Fruit fly (Drosophila melanogaster) whole organism, pupa: ENCODE results near the gene Polr2G.

Experiments used
- CG10348 ChIP-seq: fragments of 200-800 bp; sonication (Bioruptor generic); IDR thresholded peaks from 2 replicates; pipeline ENCODE4 v1.3.6; 2022; ENCODE audit warnings: missing biosample characterization, missing genetic modification characterization
- CG12605 ChIP-seq: fragments of 200-800 bp; sonication (Bioruptor generic); IDR thresholded peaks from 2 replicates; pipeline ENCODE4 v1.3.6; 2022; ENCODE audit warnings: missing biosample characterization, missing genetic modification characterization
- CG13204 ChIP-seq: fragments of 200-800 bp; sonication (Bioruptor generic); optimal IDR thresholded peaks from 2 replicates; lab custom pipeline; 2018; ENCODE audit warnings: missing biosample characterization, mild to moderate bottlenecking, missing genetic modification characterization, moderate library complexity
- CG14655 ChIP-seq: fragments of 200-800 bp; sonication (Bioruptor generic); optimal IDR thresholded peaks from 3 replicates; lab custom pipeline; 2017; ENCODE audit warnings: mild to moderate bottlenecking, missing biosample characterization, missing genetic modification reagents, missing genetic modification characterization
- CG15710 ChIP-seq: fragments of 200-800 bp; sonication (Bioruptor generic); optimal IDR thresholded peaks from 2 replicates; lab custom pipeline; 2018; ENCODE audit warnings: missing biosample characterization, mild to moderate bottlenecking, missing genetic modification characterization, moderate library complexity
- CG17806 ChIP-seq: fragments of 200-800 bp; sonication (Bioruptor generic); optimal IDR thresholded peaks from 2 replicates; lab custom pipeline; 2018; ENCODE audit warnings: missing biosample characterization, mild to moderate bottlenecking, missing genetic modification characterization, moderate library complexity
- CG32121 ChIP-seq: fragments of 200-800 bp; sonication (Bioruptor generic); IDR thresholded peaks from 2 replicates; pipeline ENCODE4 v1.3.6; 2022; ENCODE audit warnings: missing biosample characterization, missing genetic modification characterization
- CG34367 ChIP-seq: fragments of 200-800 bp; sonication (Bioruptor generic); optimal IDR thresholded peaks from 2 replicates; lab custom pipeline; 2018; ENCODE audit warnings: missing biosample characterization, mild to moderate bottlenecking, missing genetic modification characterization
- CG4496 ChIP-seq: fragments of 200-800 bp; sonication (Bioruptor generic); IDR thresholded peaks from 3 replicates; pipeline ENCODE4 v1.3.6; 2022; ENCODE audit warnings: missing biosample characterization, missing genetic modification characterization
- CG8159 ChIP-seq: fragments of 200-800 bp; sonication (Bioruptor generic); optimal IDR thresholded peaks from 3 replicates; lab custom pipeline; 2018; ENCODE audit warnings: missing biosample characterization, mild to moderate bottlenecking, missing genetic modification characterization, moderate library complexity
- CG8301 ChIP-seq: fragments of 200-800 bp; sonication (Bioruptor generic); optimal IDR thresholded peaks from 2 replicates; lab custom pipeline; 2018; ENCODE audit warnings: missing biosample characterization, mild to moderate bottlenecking, missing genetic modification characterization
- CG9948 ChIP-seq: fragments of 200-800 bp; sonication (Bioruptor generic); optimal IDR thresholded peaks from 2 replicates; lab custom pipeline; 2018; ENCODE audit warnings: missing biosample characterization, mild to moderate bottlenecking, missing genetic modification characterization, moderate library complexity
- D1 ChIP-seq: fragments of 200-800 bp; sonication (Bioruptor generic); optimal IDR thresholded peaks from 2 replicates; lab custom pipeline; 2018; ENCODE audit warnings: missing biosample characterization, mild to moderate bottlenecking, missing genetic modification characterization, moderate library complexity
- EcR ChIP-seq: fragments of 200-800 bp; sonication (Bioruptor generic); optimal IDR thresholded peaks from 3 replicates; lab custom pipeline; 2019; ENCODE audit warnings: missing biosample characterization, missing genetic modification characterization, mild to moderate bottlenecking, moderate library complexity, missing genetic modification reagents
- Ets98B ChIP-seq: fragments of 200-800 bp; sonication (Bioruptor generic); IDR thresholded peaks from 2 replicates; pipeline ENCODE4 v1.3.6; 2022; ENCODE audit warnings: missing biosample characterization, missing genetic modification characterization
- Pif1A ChIP-seq: fragments of 200-800 bp; sonication (Bioruptor generic); optimal IDR thresholded peaks from 3 replicates; lab custom pipeline; 2016; ENCODE audit warnings: missing biosample characterization, missing genetic modification characterization
- Pif1B ChIP-seq: fragments of 200-800 bp; sonication (Bioruptor generic); optimal IDR thresholded peaks from 3 replicates; lab custom pipeline; 2016; ENCODE audit warnings: missing biosample characterization, missing genetic modification characterization
- Snoo ChIP-seq: fragments of 200-800 bp; sonication (Bioruptor generic); optimal IDR thresholded peaks from 3 replicates; lab custom pipeline; 2017; ENCODE audit warnings: missing biosample characterization, mild to moderate bottlenecking, missing genetic modification characterization, inconsistent platforms
- gl ChIP-seq: fragments of 200-800 bp; sonication (Bioruptor generic); optimal IDR thresholded peaks from 2 replicates; lab custom pipeline; 2018; ENCODE audit warnings: missing biosample characterization, mild to moderate bottlenecking, missing genetic modification characterization
- rn ChIP-seq: fragments of 200-800 bp; sonication (Bioruptor generic); IDR thresholded peaks from 2 replicates; pipeline ENCODE4 v1.3.6; 2022; ENCODE audit warnings: missing biosample characterization, missing genetic modification characterization

Polr2G gene

DNA sequence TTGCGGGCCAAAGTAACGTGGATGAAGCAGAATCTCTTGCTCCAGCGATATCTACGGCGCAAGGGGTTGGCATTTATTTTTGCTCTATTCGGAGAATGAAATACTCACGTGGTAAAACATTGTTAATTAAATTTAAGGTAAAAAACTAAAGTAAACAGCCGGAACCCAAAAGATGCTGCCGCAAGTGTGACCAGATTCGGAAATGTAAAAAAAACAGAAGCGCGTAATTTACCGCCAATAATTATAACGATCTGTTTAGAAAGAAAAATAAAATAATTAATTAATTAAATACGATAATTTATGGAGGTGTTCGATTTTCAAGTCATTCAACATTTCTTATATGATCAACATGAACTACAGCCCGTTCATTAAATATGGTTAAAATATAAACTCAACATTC is at the start of gene Polr2G:
TSS of gene Polr2G (minus strand) at position 208 of the 400 bp plus-strand sequence.
- no peak for TF ChIP-seq rn (GFP tag; lab: Robert Waterston, UW)
- no peak for TF ChIP-seq CG10348 (GFP tag; lab: Robert Waterston, UW)

DNA sequence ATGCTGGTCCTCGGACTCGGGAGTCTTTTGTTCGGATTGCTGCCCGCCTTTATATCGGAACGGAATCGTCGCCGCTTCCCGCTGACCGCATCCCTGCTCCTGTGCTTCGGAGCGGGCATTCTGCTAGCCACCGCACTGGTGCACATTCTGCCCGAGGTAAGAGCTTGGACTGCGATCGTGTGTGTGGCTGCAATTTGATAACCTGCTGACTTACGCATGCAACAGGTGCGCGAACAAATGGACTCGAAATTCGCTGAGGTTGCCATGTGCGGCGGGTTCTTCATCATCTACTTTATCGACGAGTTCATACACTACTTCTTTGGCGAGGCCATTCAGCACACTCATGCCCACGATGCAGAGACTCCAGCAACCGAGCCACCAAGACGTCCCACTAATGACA is 45.9 kb upstream of the Polr2G start:
- no peak for TF ChIP-seq D1 (tag; lab: Kevin White, UChicago)
- no peak for TF ChIP-seq Ets98B (GFP tag; lab: Robert Waterston, UW)
- no peak for TF ChIP-seq Snoo (tag; lab: Kevin White, UChicago)
- TF ChIP-seq CG34367 (tag; lab: Kevin White, UChicago): no peak
- no peak for TF ChIP-seq CG14655 (GFP tag; lab: Kevin White, UChicago)
- TF ChIP-seq CG9948 (tag; lab: Kevin White, UChicago): no peak
- no peak for TF ChIP-seq CG10348 (GFP tag; lab: Robert Waterston, UW)
- no peak for TF ChIP-seq gl
- no peak for TF ChIP-seq CG8159 (tag; lab: Kevin White, UChicago)
- TF ChIP-seq Pif1B: no peak
- TF ChIP-seq, all 21 proteins: peak for 0

DNA sequence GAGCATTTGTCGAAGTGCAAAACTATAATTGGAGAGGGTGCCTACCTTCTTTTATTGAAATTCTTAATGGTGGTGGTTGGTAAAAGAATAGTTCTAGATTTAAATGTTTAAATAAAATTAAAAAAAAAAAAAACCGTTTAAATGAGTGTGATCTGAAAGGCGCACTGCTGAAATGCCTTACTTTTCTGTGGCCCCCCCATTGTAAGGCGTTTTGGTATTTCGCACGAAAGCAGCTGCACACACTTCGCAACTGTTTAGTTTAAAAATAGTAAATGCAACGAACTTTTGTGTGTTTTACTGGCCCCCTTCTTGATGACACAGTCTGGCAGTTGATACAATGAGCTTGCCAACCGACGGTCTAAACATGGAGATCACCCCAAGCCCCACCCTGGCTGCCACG is 45.4 kb upstream of the Polr2G start, which contains the start of the genes CG14864 and Zip88E:
TSS of gene CG14864 (minus strand) at position 113 of the 400 bp plus-strand sequence.
TSS of gene Zip88E (plus strand) at position 237 of the 400 bp plus-strand sequence.
- TF ChIP-seq CG8301 (tag; lab: Kevin White, UChicago) (no peak), CG14655 (GFP tag; lab: Kevin White, UChicago) (no peak), gl (no peak), CG10348 (GFP tag; lab: Robert Waterston, UW) (no peak), D1 (tag; lab: Kevin White, UChicago) (no peak), CG12605 (GFP tag; lab: Robert Waterston, UW) (no peak), Ets98B (GFP tag; lab: Robert Waterston, UW) (no peak)

DNA sequence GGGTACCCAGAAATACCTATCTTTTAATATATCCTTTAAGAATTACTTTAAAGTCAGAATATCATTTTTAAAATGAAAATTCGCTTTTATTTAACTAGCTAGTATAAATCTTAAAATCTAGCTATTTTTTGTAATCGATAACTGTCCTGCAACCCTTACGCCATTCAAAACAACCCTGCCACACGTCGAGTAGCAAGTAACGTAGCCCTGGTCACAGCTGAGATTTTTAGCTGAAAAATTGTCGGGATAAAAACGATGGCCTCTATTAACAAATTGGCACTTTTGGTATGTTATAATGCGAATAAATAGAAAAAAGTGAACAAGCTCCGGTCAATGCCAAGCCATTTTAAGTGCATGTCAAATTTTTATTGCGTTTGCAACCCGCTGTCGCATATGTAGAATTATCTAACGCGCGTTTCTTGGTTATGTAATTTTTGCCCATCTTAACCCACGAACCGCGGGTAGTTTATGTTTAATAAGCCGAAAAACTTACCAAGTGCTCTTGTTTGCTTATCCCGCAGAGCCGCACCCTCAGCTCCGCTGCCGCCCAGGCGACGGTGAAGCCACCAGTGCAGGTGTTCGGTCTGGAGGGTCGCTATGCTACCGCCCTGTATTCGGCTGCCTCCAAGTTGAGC is 42.5 kb upstream of the Polr2G start, which contains the start of gene ATPsynO:
TSS of gene ATPsynO (plus strand) at position 186 of the 635 bp plus-strand sequence.
- no peak for TF ChIP-seq CG34367 (tag; lab: Kevin White, UChicago)
- no peak for TF ChIP-seq CG8159 (tag; lab: Kevin White, UChicago)
- no peak for TF ChIP-seq Pif1A (GFP tag; lab: Kevin White, UChicago)
- TF ChIP-seq CG13204: no peak
- TF ChIP-seq CG17806 (tag; lab: Kevin White, UChicago): no peak
- TF ChIP-seq CG15710 (tag; lab: Kevin White, UChicago): no peak
- TF ChIP-seq, all 21 proteins: peak for 0

- TF ChIP-seq CG34367 (tag; lab: Kevin White, UChicago): no peak
- TF ChIP-seq Ets98B (GFP tag; lab: Robert Waterston, UW): no peak
- TF ChIP-seq Snoo (tag; lab: Kevin White, UChicago): no peak
- no peak for TF ChIP-seq Pif1A (GFP tag; lab: Kevin White, UChicago)
- no peak for TF ChIP-seq CG8159 (tag; lab: Kevin White, UChicago)
- no peak for TF ChIP-seq CG10348 (GFP tag; lab: Robert Waterston, UW)
- TF ChIP-seq CG14655 (GFP tag; lab: Kevin White, UChicago): no peak
- TF ChIP-seq CG8301 (tag; lab: Kevin White, UChicago): no peak
- no peak for TF ChIP-seq CG9948 (tag; lab: Kevin White, UChicago)
- TF ChIP-seq rn (GFP tag; lab: Robert Waterston, UW): no peak
These were observed 41.0 kb upstream of the Polr2G start for dm6 chr3R:15263946-15264345.

- TF ChIP-seq CG15710 (tag; lab: Kevin White, UChicago) (no peak), CG14655 (GFP tag; lab: Kevin White, UChicago) (no peak), CG32121 (GFP tag; lab: Robert Waterston, UW) (no peak), EcR (GFP tag; lab: Kevin White, UChicago) (no peak), CG17806 (tag; lab: Kevin White, UChicago) (no peak), Ets98B (GFP tag; lab: Robert Waterston, UW) (no peak), CG8301 (tag; lab: Kevin White, UChicago) (no peak), gl (no peak), Snoo (tag; lab: Kevin White, UChicago) (no peak), CG10348 (GFP tag; lab: Robert Waterston, UW) (no peak), CG8159 (tag; lab: Kevin White, UChicago) (no peak), CG12605 (GFP tag; lab: Robert Waterston, UW) (no peak), CG4496 (GFP tag; lab: Robert Waterston, UW) (no peak), Pif1A (GFP tag; lab: Kevin White, UChicago) (no peak), rn (GFP tag; lab: Robert Waterston, UW) (no peak), Pif1B (no peak)
These were observed 40.0 kb upstream of the Polr2G start, which contains the start of the genes eIF2gamma and Set for dm6 chr3R:15262710-15263672. Gene eIF2gamma, minus strand, starts transcription at chr3R:15263458. Gene Set, plus strand, starts transcription at chr3R:15263552.
